Worm (Caenorhabditis elegans) whole organism, early embryonic: ENCODE measurements around the gene T02G5.15.
A peak's percentile ranks its signal among the peaks of the same experiment; 100 is the strongest.

ENCODE experiments used
- B0310.2 ChIP-seq: sonication (generic microtip); optimal IDR thresholded peaks from 2 replicates; lab custom pipeline; 2016; ENCODE audit warnings: mild to moderate bottlenecking, missing genetic modification characterization, missing compliant biosample characterization
- F13C5.2 ChIP-seq: sonication (generic microtip); optimal IDR thresholded peaks from 2 replicates; lab custom pipeline; 2017; ENCODE audit warnings: mild to moderate bottlenecking, missing genetic modification characterization, inconsistent platforms, missing compliant biosample characterization
- aly-1 ChIP-seq: sonication (generic microtip); optimal IDR thresholded peaks from 2 replicates; lab custom pipeline; 2016; ENCODE audit warnings: missing genetic modification characterization, missing compliant biosample characterization
- ama-1 ChIP-seq: fragments of 150-350 bp; optimal IDR thresholded peaks from 2 replicates; lab custom pipeline; 2014
- ceh-13 ChIP-seq: fragments of 200-800 bp; sonication (Bioruptor generic); optimal IDR thresholded peaks from 2 replicates; lab custom pipeline; 2018; ENCODE audit warnings: mild to moderate bottlenecking, missing genetic modification characterization, missing compliant biosample characterization
- ceh-36 ChIP-seq: sonication (generic microtip); optimal IDR thresholded peaks from 2 replicates; lab custom pipeline; 2016; ENCODE audit warnings: missing genetic modification characterization, inconsistent platforms, missing compliant biosample characterization
- ets-7 ChIP-seq: sonication (generic microtip); optimal IDR thresholded peaks from 2 replicates; lab custom pipeline; 2016; ENCODE audit warnings: missing genotype, missing genetic modification characterization, missing compliant biosample characterization
- flt-1 ChIP-seq: fragments of 200-800 bp; sonication (Bioruptor generic); IDR thresholded peaks from 2 replicates; pipeline ENCODE4 v1.3.6; 2022; ENCODE audit warnings: missing genetic modification characterization, missing compliant biosample characterization
- hmbx-1 ChIP-seq: sonication (generic microtip); optimal IDR thresholded peaks from 2 replicates; lab custom pipeline; 2016; ENCODE audit warnings: mild to moderate bottlenecking, missing genetic modification characterization, missing compliant biosample characterization
- hmg-4 ChIP-seq: fragments of 200-800 bp; sonication (Bioruptor generic); optimal IDR thresholded peaks from 2 replicates; lab custom pipeline; 2018; ENCODE audit warnings: mild to moderate bottlenecking, missing genetic modification characterization, missing compliant biosample characterization
- hnd-1 ChIP-seq: sonication (generic microtip); optimal IDR thresholded peaks from 2 replicates; lab custom pipeline; 2016; ENCODE audit warnings: missing genetic modification characterization, missing compliant biosample characterization
- pes-1 ChIP-seq: fragments of 200-800 bp; sonication (Bioruptor generic); IDR thresholded peaks from 2 replicates; pipeline ENCODE4 v1.3.6; 2022; ENCODE audit warnings: missing genetic modification reagents, missing genetic modification characterization, missing compliant biosample characterization
- scrt-1 ChIP-seq: fragments of 200-800 bp; sonication (Bioruptor generic); IDR thresholded peaks from 2 replicates; pipeline ENCODE4 v1.3.6; 2022; ENCODE audit warnings: missing genetic modification characterization, missing compliant biosample characterization
- sea-1 ChIP-seq: fragments of 200-800 bp; sonication (Bioruptor generic); conservative IDR thresholded peaks from 2 replicates; pipeline ENCODE4 v1.3.6; 2022; ENCODE audit warnings: missing genetic modification characterization, missing compliant biosample characterization
- tbx-11 ChIP-seq: fragments of 200-800 bp; sonication (Bioruptor generic); IDR thresholded peaks from 2 replicates; pipeline ENCODE4 v1.3.6; 2022; ENCODE audit warnings: missing genetic modification characterization, missing compliant biosample characterization
- tbx-37 ChIP-seq: fragments of 200-800 bp; sonication (Bioruptor generic); conservative IDR thresholded peaks from 2 replicates; pipeline ENCODE4 v1.3.6; 2022; ENCODE audit warnings: missing genetic modification reagents, missing genetic modification characterization, missing compliant biosample characterization
- tra-4 ChIP-seq: sonication (generic microtip); optimal IDR thresholded peaks from 2 replicates; lab custom pipeline; 2017; ENCODE audit warnings: missing genetic modification characterization, missing compliant biosample characterization

T02G5.15 gene

DNA sequence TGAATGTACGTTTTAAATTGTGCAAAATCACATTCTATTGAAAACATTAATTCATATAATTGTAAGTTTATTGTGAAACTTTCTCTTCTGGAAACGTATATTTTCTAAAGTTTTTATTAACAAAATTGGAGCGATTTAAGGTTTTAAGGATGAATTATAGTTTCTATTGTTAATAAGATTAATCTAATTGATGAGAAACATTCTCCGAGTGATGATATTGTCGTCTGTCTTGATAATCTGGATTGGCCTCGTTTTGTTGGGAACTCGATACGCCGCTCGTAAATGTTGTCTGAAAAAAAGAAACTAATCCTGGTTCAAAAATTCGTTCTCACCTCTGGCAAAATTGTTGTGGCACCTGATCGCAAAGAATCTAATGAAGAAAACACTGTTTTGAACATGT lies 22.2 kb downstream of the T02G5.15 start:
- no peak for TF ChIP-seq scrt-1 (GFP tag; lab: Robert Waterston, UW)
- no peak for TF ChIP-seq B0310.2 (tag; lab: Kevin White, UChicago)
- TF ChIP-seq flt-1 (GFP tag; lab: Robert Waterston, UW), result no peak
- TF ChIP-seq tbx-11 (GFP tag; lab: Robert Waterston, UW), result no peak
- TF ChIP-seq aly-1 (tag; lab: Kevin White, UChicago), result no peak
- TF ChIP-seq sea-1 (GFP tag; lab: Robert Waterston, UW), result no peak
- TF ChIP-seq hmg-4 (GFP tag; lab: Kevin White, UChicago), result no peak
- TF ChIP-seq pes-1 (GFP tag; lab: Robert Waterston, UW), result no peak
- no peak for TF ChIP-seq hnd-1 (tag; lab: Kevin White, UChicago)
- no peak for TF ChIP-seq ama-1 (lab: Kevin White, UChicago)
- TF ChIP-seq ets-7 (tag; lab: Kevin White, UChicago), result no peak
- no peak for TF ChIP-seq ceh-13 (GFP tag; lab: Kevin White, UChicago)
- no peak for TF ChIP-seq F13C5.2 (tag; lab: Kevin White, UChicago)
- TF ChIP-seq hmbx-1 (tag; lab: Kevin White, UChicago), result no peak
- no peak for TF ChIP-seq tra-4 (tag; lab: Kevin White, UChicago)
- TF ChIP-seq ceh-36 (tag; lab: Kevin White, UChicago), result no peak
- no peak for TF ChIP-seq tbx-37 (GFP tag; lab: Robert Waterston, UW)

DNA sequence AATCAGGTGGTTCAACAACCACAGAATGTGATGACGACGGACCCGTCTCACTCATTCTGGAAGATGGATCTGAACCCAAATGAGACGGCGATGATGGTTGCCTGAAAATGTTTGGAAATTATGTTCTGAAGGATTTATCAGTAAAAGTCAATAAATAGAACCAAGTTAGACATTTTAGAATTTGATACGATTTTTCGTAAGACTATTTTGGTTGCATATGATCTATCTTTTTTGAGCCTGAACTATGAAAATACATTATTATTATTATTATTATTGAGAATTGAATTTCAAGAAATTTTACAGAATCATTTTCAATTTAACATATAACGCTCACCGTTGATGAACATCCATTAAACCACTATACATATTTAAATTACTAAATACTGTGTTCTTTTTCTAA lies 25.8 kb downstream of the T02G5.15 start, which contains the start of gene F10E7.9:
F10E7.9 (minus strand) TSS at position 101 of the 400 bp plus-strand sequence.
- no peak for TF ChIP-seq hmg-4 (GFP tag; lab: Kevin White, UChicago)
- TF ChIP-seq ets-7 (tag; lab: Kevin White, UChicago), result no peak
- TF ChIP-seq aly-1 (tag; lab: Kevin White, UChicago), result no peak
- no peak for TF ChIP-seq scrt-1 (GFP tag; lab: Robert Waterston, UW)
- no peak for TF ChIP-seq sea-1 (GFP tag; lab: Robert Waterston, UW)
- TF ChIP-seq hmbx-1 (tag; lab: Kevin White, UChicago), result no peak

DNA sequence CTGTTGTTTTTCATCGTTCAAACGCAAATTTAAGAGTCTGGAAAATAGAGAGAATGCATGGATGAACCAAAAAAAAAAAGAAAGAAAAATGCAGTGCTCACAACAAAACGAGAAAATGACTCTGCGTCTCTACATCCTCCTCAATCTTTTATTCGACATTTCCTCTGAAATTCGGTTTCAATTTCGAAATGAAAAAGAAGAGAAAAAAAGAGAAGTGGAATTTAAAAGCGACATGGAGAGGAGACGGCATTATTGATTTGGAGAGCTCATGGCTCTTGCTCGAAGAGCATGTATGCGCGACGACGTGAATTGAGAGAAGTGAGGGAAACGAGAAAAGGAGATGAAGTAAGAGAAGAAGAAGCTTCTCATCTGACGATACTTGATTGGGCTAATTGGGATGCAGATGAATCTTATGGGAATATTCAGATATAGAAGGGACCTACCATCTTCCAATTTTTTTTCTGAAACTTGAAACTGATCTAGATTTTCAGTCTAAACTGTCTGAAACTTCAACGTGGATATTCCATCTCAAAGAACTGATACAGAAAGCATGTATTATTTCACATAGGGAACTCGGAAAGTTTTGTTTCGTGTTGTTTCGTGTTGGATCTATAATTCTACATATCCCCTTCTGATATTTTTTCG lies 27.0 kb downstream of the T02G5.15 start:
- no peak for TF ChIP-seq hmg-4 (GFP tag; lab: Kevin White, UChicago)
- TF ChIP-seq aly-1 (tag; lab: Kevin White, UChicago), result no peak
- TF ChIP-seq scrt-1 (GFP tag; lab: Robert Waterston, UW), result no peak
- no peak for TF ChIP-seq hnd-1 (tag; lab: Kevin White, UChicago)
- TF ChIP-seq hmbx-1 (tag; lab: Kevin White, UChicago), result no peak
- no peak for TF ChIP-seq tbx-37 (GFP tag; lab: Robert Waterston, UW)

DNA sequence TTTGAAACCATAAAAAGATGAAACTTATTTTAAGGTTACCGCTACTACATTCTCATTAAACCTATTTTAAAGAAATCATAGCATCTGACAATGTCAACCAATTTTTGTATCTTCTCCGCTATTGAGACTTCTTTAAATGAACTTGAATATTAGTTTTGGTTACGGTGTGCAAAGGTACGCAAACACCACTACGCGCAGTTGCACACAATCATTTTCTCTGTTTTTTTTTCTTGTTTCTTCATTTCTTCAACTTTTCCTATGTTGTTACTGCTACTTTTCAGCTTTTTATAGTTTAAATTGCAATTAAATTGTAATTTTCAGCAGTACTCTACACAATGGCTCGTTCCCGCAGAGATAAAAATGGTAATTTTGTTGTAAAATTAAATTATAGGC lies 27.5 kb downstream of the T02G5.15 start, which contains the start of gene F10E7.5:
F10E7.5 (plus strand) TSS at position 322 of the 393 bp plus-strand sequence.
- TF ChIP-seq F13C5.2 (tag; lab: Kevin White, UChicago), result peak; percentile 68
- no peak for TF ChIP-seq hmbx-1 (tag; lab: Kevin White, UChicago)

DNA sequence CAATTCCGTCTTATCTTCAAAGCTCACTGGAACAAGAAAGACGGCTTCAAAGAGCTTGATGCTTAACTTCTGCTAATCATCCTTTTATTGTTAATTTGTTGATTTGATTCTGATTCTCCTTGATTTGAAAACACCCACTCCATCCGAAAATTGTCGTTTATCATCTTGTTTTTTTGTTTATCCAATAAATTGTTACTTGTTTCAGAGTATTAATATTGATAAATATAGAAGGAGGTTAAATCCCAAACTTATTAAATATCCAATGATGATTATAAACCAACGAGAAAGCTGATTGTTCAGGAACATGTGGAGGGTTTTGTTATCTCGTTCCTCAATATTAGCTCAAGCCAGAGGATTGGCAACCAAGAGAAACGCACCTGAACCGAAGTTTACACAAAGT lies 28.7 kb downstream of the T02G5.15 start, which contains the start of gene F10E7.6:
F10E7.6 (plus strand) TSS at position 301 of the 400 bp plus-strand sequence.
- TF ChIP-seq scrt-1 (GFP tag; lab: Robert Waterston, UW) (no peak), ama-1 (lab: Kevin White, UChicago) (no peak), tra-4 (tag; lab: Kevin White, UChicago) (no peak), aly-1 (tag; lab: Kevin White, UChicago) (no peak), sea-1 (GFP tag; lab: Robert Waterston, UW) (no peak), B0310.2 (tag; lab: Kevin White, UChicago) (no peak), pes-1 (GFP tag; lab: Robert Waterston, UW) (no peak), tbx-11 (GFP tag; lab: Robert Waterston, UW) (no peak)

DNA sequence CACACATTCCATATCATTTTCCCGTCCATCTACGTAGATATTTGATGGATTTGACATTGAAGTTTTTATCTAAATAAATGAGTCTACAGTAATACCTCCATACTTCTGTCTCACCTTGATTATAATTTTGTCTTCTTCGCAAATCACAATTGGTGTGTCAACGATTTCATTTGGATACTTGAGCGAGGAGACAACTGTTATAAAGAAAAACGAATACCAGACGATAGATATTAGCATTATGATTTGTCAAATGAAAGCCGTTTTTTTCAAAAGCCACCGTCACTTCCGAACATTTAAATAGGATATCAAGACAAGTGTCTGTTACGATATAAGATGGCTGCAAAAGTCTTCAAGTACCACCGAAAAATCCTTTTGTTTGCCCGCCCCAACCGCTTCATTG lies 31.5 kb downstream of the T02G5.15 start, which contains the start of gene cutl-5:
cutl-5 (minus strand) TSS at position 269 of the 400 bp plus-strand sequence.
- no peak for TF ChIP-seq scrt-1 (GFP tag; lab: Robert Waterston, UW)

DNA sequence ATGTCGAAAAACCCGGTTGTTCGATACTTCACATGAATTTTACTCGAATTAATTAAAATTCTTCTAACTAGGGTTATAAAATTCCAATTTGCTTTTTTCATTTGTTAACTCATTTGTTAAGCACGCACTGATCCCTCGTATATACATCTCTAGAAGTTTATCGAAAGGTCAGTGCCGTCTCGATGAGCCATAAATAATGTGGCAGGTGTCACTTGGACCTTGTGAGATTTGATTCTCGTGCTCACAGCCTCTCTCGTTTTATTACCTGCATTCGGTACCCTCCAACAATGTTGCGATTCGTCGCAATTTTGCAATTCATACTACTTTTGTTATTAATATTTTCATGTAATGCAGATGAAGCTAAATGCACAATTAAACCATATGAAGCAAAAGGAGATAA lies 32.2 kb downstream of the T02G5.15 start, which contains the start of gene spon-1:
spon-1 (plus strand) TSS at position 208 of the 400 bp plus-strand sequence.
- TF ChIP-seq flt-1 (GFP tag; lab: Robert Waterston, UW) (no peak), scrt-1 (GFP tag; lab: Robert Waterston, UW) (no peak), pes-1 (GFP tag; lab: Robert Waterston, UW) (no peak)

DNA sequence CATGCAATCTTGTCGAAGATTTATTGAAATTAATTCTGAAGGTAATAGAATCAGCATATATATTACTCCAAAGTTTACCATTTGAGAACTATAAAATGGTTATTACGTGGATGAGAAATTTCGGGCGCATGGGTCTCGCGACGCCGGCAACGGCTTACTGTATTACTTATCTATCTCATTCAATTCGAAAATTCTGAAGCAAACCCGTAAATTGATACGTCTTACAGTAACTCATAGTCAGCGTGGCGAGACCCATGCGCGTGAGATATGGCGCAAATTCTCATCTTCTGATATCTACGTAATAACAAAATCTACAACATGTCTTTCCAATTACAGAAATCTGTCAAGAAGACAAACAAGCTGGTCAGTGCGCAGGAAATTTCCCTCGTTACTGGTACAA lies 35.4 kb downstream of the T02G5.15 start:
- TF ChIP-seq scrt-1 (GFP tag; lab: Robert Waterston, UW) (no peak), ceh-36 (tag; lab: Kevin White, UChicago) (no peak), ets-7 (tag; lab: Kevin White, UChicago) (no peak), hmg-4 (GFP tag; lab: Kevin White, UChicago) (no peak), hnd-1 (tag; lab: Kevin White, UChicago) (no peak), ceh-13 (GFP tag; lab: Kevin White, UChicago) (no peak), ama-1 (lab: Kevin White, UChicago) (no peak), F13C5.2 (tag; lab: Kevin White, UChicago) (no peak), tra-4 (tag; lab: Kevin White, UChicago) (no peak), hmbx-1 (tag; lab: Kevin White, UChicago) (no peak)
